Worm (Caenorhabditis elegans) whole organism, L4 larva: ENCODE measurements around the gene C36B7.5.

Source experiments
- F44E2.7 ChIP-seq: fragments of 200-800 bp; sonication (Bioruptor generic); IDR thresholded peaks from 2 replicates; pipeline ENCODE4 v2.1.2; 2022; ENCODE audit warnings: missing genetic modification characterization, missing compliant biosample characterization
- ama-1 ChIP-seq: fragments of 150-350 bp; optimal IDR thresholded peaks from 2 replicates; lab custom pipeline; 2014; ENCODE audit warnings: inconsistent platforms, mixed read lengths
- ceh-44 ChIP-seq: fragments of 200-800 bp; sonication (Bioruptor generic); IDR thresholded peaks from 2 replicates; pipeline ENCODE4 v1.3.6; 2022; ENCODE audit warnings: missing genetic modification reagents, missing genetic modification characterization, missing compliant biosample characterization
- ceh-82 ChIP-seq: sonication (generic microtip); optimal IDR thresholded peaks from 2 replicates; lab custom pipeline; 2017; ENCODE audit warnings: missing biosample characterization, missing genetic modification characterization
- daf-19 ChIP-seq: fragments of 200-800 bp; sonication (Bioruptor generic); conservative IDR thresholded peaks from 2 replicates; pipeline ENCODE4 v1.3.6; 2022; ENCODE audit warnings: missing genetic modification characterization, missing compliant biosample characterization
- dmd-6 ChIP-seq: fragments of 200-800 bp; sonication (Bioruptor generic); IDR thresholded peaks from 2 replicates; pipeline ENCODE4 v1.3.6; 2022; ENCODE audit warnings: missing genetic modification reagents, missing genetic modification characterization, missing compliant biosample characterization
- fkh-10 ChIP-seq: fragments of 150-350 bp; optimal IDR thresholded peaks from 2 replicates; lab custom pipeline; 2014; ENCODE audit warnings: missing biosample characterization, missing genetic modification reagents, missing genetic modification characterization
- jun-1 ChIP-seq: fragments of 150-350 bp; optimal IDR thresholded peaks from 2 replicates; lab custom pipeline; 2014; ENCODE audit warnings: missing biosample characterization, missing genetic modification reagents, missing genetic modification characterization
- nhr-28 ChIP-seq: fragments of 150-350 bp; optimal IDR thresholded peaks from 2 replicates; lab custom pipeline; 2014; ENCODE audit warnings: missing biosample characterization, missing genetic modification characterization
- unc-39 ChIP-seq: sonication (generic microtip); optimal IDR thresholded peaks from 2 replicates; lab custom pipeline; 2017; ENCODE audit warnings: missing biosample characterization, missing genetic modification characterization
- ztf-11 ChIP-seq: fragments of 150-350 bp; optimal IDR thresholded peaks from 2 replicates; lab custom pipeline; 2014; ENCODE audit warnings: missing biosample characterization, missing genetic modification characterization

DNA sequence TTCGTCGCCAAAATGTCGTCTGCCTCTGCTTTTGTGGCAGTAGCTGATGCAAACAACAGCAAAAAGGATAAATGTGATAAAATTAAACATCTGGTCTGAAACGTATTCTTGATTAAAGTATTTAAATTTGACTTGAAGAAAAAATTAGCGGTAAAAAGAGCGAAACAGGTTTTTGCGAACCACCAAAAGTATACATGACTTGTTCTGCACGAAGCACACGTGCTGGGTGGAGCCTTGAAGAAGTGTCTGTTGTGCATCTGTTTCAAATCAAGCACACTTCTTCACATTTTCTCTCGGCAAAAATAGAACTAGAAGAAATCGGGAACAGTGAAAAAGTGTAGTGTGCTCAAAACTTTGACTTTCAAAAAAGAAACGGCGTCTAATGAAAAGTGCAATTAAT, 33.0 kb downstream of the C36B7.5 start, which contains the start of gene B0403.3:
- TF ChIP-seq fkh-10 (GFP tag; lab: Kevin White, UChicago) (no peak), ama-1 (lab: Kevin White, UChicago) (no peak), jun-1 (tag; lab: Kevin White, UChicago) (no peak), F44E2.7 (no peak), nhr-28 (no peak), daf-19 (no peak), unc-39 (tag; lab: Kevin White, UChicago) (no peak), ceh-82 (tag; lab: Kevin White, UChicago) (no peak), dmd-6 (GFP tag; lab: Robert Waterston, UW) (no peak), ztf-11 (tag; lab: Kevin White, UChicago) (no peak), ceh-44 (GFP tag; lab: Robert Waterston, UW) (no peak)
